Fruit fly (Drosophila melanogaster) whole organism, embryonic: ENCODE results near the gene CG8301.

Experiments
- Adf1 ChIP-seq: fragments of 200-800 bp; sonication (Bioruptor generic); IDR thresholded peaks from 2 replicates; pipeline ENCODE4 v1.3.6; 2022; ENCODE audit warnings: missing biosample characterization, missing genetic modification characterization
- Antp ChIP-seq: fragments of 200-800 bp; sonication (Bioruptor generic); optimal IDR thresholded peaks from 3 replicates; lab custom pipeline; 2016; ENCODE audit warnings: missing biosample characterization, missing genetic modification characterization
- Atf6 ChIP-seq: fragments of 200-800 bp; sonication (Bioruptor generic); IDR thresholded peaks from 2 replicates; pipeline ENCODE4 v1.3.6; 2022; ENCODE audit warnings: missing biosample characterization, missing genetic modification characterization
- B-H1 ChIP-seq: fragments of 200-800 bp; sonication (Bioruptor generic); IDR thresholded peaks from 3 replicates; pipeline ENCODE4 v1.3.6; 2022; ENCODE audit warnings: missing biosample characterization, missing genetic modification characterization
- Bgb ChIP-seq: fragments of 200-800 bp; sonication (Bioruptor generic); IDR thresholded peaks from 2 replicates; pipeline ENCODE4 v1.3.6; 2022; ENCODE audit warnings: missing biosample characterization, missing genetic modification characterization; ENCODE audit not compliant: partially characterized antibody
- CG11695 ChIP-seq: fragments of 200-800 bp; sonication (Bioruptor generic); IDR thresholded peaks from 3 replicates; pipeline ENCODE4 v1.3.6; 2022; ENCODE audit warnings: missing biosample characterization, missing genetic modification characterization
- CG12071 ChIP-seq: fragments of 200-800 bp; sonication (Bioruptor generic); optimal IDR thresholded peaks from 3 replicates; lab custom pipeline; 2018; ENCODE audit warnings: missing biosample characterization, mild to moderate bottlenecking, missing genetic modification characterization
- CG12299 ChIP-seq: fragments of 200-800 bp; sonication (Bioruptor generic); optimal IDR thresholded peaks from 2 replicates; lab custom pipeline; 2018; ENCODE audit warnings: missing biosample characterization, mild to moderate bottlenecking, missing genetic modification characterization
- CG12744 ChIP-seq: fragments of 200-800 bp; sonication (Bioruptor generic); optimal IDR thresholded peaks from 2 replicates; lab custom pipeline; 2016; ENCODE audit warnings: missing biosample characterization, missing genetic modification characterization
- CG12942 ChIP-seq: fragments of 200-800 bp; sonication (Bioruptor generic); optimal IDR thresholded peaks from 3 replicates; lab custom pipeline; 2016; ENCODE audit warnings: missing biosample characterization, missing genetic modification characterization
- CG13775 ChIP-seq: fragments of 200-800 bp; sonication (Bioruptor generic); optimal IDR thresholded peaks from 3 replicates; lab custom pipeline; 2017; ENCODE audit warnings: missing biosample characterization, mild to moderate bottlenecking, missing genetic modification characterization
- CG13894 ChIP-seq: fragments of 200-800 bp; sonication (Bioruptor generic); optimal IDR thresholded peaks from 3 replicates; lab custom pipeline; 2018; ENCODE audit warnings: missing biosample characterization, mild to moderate bottlenecking, missing genetic modification characterization, moderate library complexity
- CG17612 ChIP-seq: fragments of 200-800 bp; sonication (Bioruptor generic); IDR thresholded peaks from 2 replicates; pipeline ENCODE4 v1.3.6; 2022; ENCODE audit warnings: missing biosample characterization, missing genetic modification characterization
- CG18262 ChIP-seq: fragments of 200-800 bp; optimal IDR thresholded peaks from 3 replicates; lab custom pipeline; 2019; ENCODE audit warnings: missing biosample characterization, mild to moderate bottlenecking, missing genetic modification characterization, moderate library complexity
- CG18764 ChIP-seq: fragments of 200-800 bp; sonication (Bioruptor generic); optimal IDR thresholded peaks from 3 replicates; lab custom pipeline; 2016; ENCODE audit warnings: missing biosample characterization, missing genetic modification characterization
- CG31388 ChIP-seq: fragments of 200-800 bp; sonication (Bioruptor generic); optimal IDR thresholded peaks from 2 replicates; lab custom pipeline; 2016; ENCODE audit warnings: missing biosample characterization, missing genetic modification characterization
- CG33557 ChIP-seq: fragments of 200-800 bp; sonication (Bioruptor generic); optimal IDR thresholded peaks from 2 replicates; lab custom pipeline; 2019; ENCODE audit warnings: missing biosample characterization, mild to moderate bottlenecking, missing genetic modification characterization, moderate library complexity
- CG34224 ChIP-seq: fragments of 200-800 bp; sonication (Bioruptor generic); IDR thresholded peaks from 3 replicates; pipeline ENCODE4 v1.3.6; 2022; ENCODE audit warnings: missing biosample characterization, missing genetic modification characterization; ENCODE audit not compliant: partially characterized antibody
- CG34376 ChIP-seq: fragments of 200-800 bp; sonication (Bioruptor generic); optimal IDR thresholded peaks from 2 replicates; lab custom pipeline; 2018; ENCODE audit warnings: missing biosample characterization, mild to moderate bottlenecking, missing genetic modification characterization
- CG4404 ChIP-seq: fragments of 200-800 bp; sonication (Bioruptor generic); IDR thresholded peaks from 2 replicates; pipeline ENCODE4 v1.3.6; 2022; ENCODE audit warnings: missing biosample characterization, missing genetic modification characterization
- CG4617 ChIP-seq: fragments of 200-800 bp; sonication (Bioruptor generic); optimal IDR thresholded peaks from 3 replicates; lab custom pipeline; 2016; ENCODE audit warnings: missing biosample characterization, missing genetic modification characterization, borderline replicate concordance
- CG7928 ChIP-seq: fragments of 200-800 bp; sonication (Bioruptor generic); optimal IDR thresholded peaks from 2 replicates; lab custom pipeline; 2017; ENCODE audit warnings: missing biosample characterization, mild to moderate bottlenecking, missing genetic modification characterization
- CG8281 ChIP-seq: fragments of 200-800 bp; sonication (Bioruptor generic); optimal IDR thresholded peaks from 2 replicates; lab custom pipeline; 2018; ENCODE audit warnings: missing biosample characterization, mild to moderate bottlenecking, missing genetic modification characterization, moderate library complexity
- CG9437 ChIP-seq: fragments of 200-800 bp; sonication (Bioruptor generic); optimal IDR thresholded peaks from 2 replicates; lab custom pipeline; 2018; ENCODE audit warnings: missing biosample characterization, mild to moderate bottlenecking, missing genetic modification characterization
- Camta ChIP-seq: fragments of 200-800 bp; sonication (Bioruptor generic); optimal IDR thresholded peaks from 2 replicates; lab custom pipeline; 2016; ENCODE audit warnings: missing biosample characterization, missing genetic modification characterization
- Dad ChIP-seq: fragments of 200-800 bp; sonication (Bioruptor generic); optimal IDR thresholded peaks from 3 replicates; lab custom pipeline; 2016; ENCODE audit warnings: missing biosample characterization, missing genetic modification characterization
- Dfd ChIP-seq, 2 experiments: fragments of >200 bp; optimal IDR thresholded peaks; 2 replicates each; lab custom pipeline; 2017; ENCODE audit warnings: missing biosample characterization in 2 of 2, missing genetic modification characterization in 2 of 2
- Eip74EF ChIP-seq, 2 experiments: fragments of 200-800 bp in 1 of 2; fragments of >200 bp in 1 of 2; sonication (Bioruptor generic) in 1 of 2; optimal IDR thresholded peaks; 2 replicates each; lab custom pipeline; 2017 to 2019; ENCODE audit warnings: missing biosample characterization in 2 of 2, missing genetic modification characterization in 2 of 2, mild to moderate bottlenecking in 1 of 2, moderate library complexity in 1 of 2
- Ets65A ChIP-seq: fragments of 200-800 bp; sonication (Bioruptor generic); peaks from one replicate; lab custom pipeline; 2016; ENCODE audit warnings: missing biosample characterization, missing genetic modification characterization
- HLH4C ChIP-seq: fragments of 200-800 bp; sonication (Bioruptor generic); IDR thresholded peaks from 3 replicates; pipeline ENCODE4 v1.3.6; 2022; ENCODE audit warnings: missing biosample characterization, missing genetic modification characterization; ENCODE audit not compliant: partially characterized antibody
- Lhr ChIP-seq: fragments of 200-800 bp; sonication (Bioruptor generic); optimal IDR thresholded peaks from 3 replicates; lab custom pipeline; 2017; ENCODE audit warnings: mild to moderate bottlenecking, missing biosample characterization, missing genetic modification reagents, missing genetic modification characterization
- NK7.1 ChIP-seq: fragments of 200-800 bp; sonication (Bioruptor generic); optimal IDR thresholded peaks from 3 replicates; lab custom pipeline; 2016; ENCODE audit warnings: missing biosample characterization, missing genetic modification characterization
- bcd ChIP-seq: fragments of 200-800 bp; sonication (Bioruptor generic); optimal IDR thresholded peaks from 2 replicates; lab custom pipeline; 2017; ENCODE audit warnings: missing biosample characterization, mild to moderate bottlenecking, missing genetic modification characterization
- caup ChIP-seq: fragments of 200-800 bp; sonication (Bioruptor generic); optimal IDR thresholded peaks from 3 replicates; lab custom pipeline; 2017; ENCODE audit warnings: missing biosample characterization, mild to moderate bottlenecking, missing genetic modification characterization, moderate library complexity; ENCODE audit not compliant: severe bottlenecking
- dan ChIP-seq: fragments of 200-800 bp; sonication (Bioruptor generic); IDR thresholded peaks from 2 replicates; pipeline ENCODE4 v1.3.6; 2022; ENCODE audit warnings: missing biosample characterization, missing genetic modification characterization
- dysf ChIP-seq: fragments of 200-800 bp; sonication (Bioruptor generic); IDR thresholded peaks from 3 replicates; pipeline ENCODE4 v1.3.6; 2022; ENCODE audit warnings: missing biosample characterization, missing genetic modification characterization
- gcm2 ChIP-seq: fragments of 200-800 bp; sonication (Bioruptor generic); optimal IDR thresholded peaks from 2 replicates; lab custom pipeline; 2016; ENCODE audit warnings: missing biosample characterization, missing genetic modification characterization
- gt ChIP-seq: fragments of 200-800 bp; sonication (Bioruptor generic); IDR thresholded peaks from 2 replicates; pipeline ENCODE4 v1.3.6; 2022; ENCODE audit warnings: missing biosample characterization, missing genetic modification characterization
- knrl ChIP-seq: fragments of 200-800 bp; sonication (Bioruptor generic); IDR thresholded peaks from 3 replicates; pipeline ENCODE4 v1.3.6; 2022; ENCODE audit warnings: missing biosample characterization, missing genetic modification characterization; ENCODE audit not compliant: partially characterized antibody
- nau ChIP-seq: fragments of 200-800 bp; sonication (Bioruptor generic); optimal IDR thresholded peaks from 3 replicates; lab custom pipeline; 2017; ENCODE audit warnings: missing biosample characterization, mild to moderate bottlenecking, missing genetic modification characterization, missing genetic modification reagents
- otp ChIP-seq: fragments of 200-800 bp; sonication (Bioruptor generic); IDR thresholded peaks from 3 replicates; pipeline ENCODE4, ENCODE4 v1.3.6; 2022; ENCODE audit warnings: missing biosample characterization, missing genetic modification characterization
- pan ChIP-seq, 4 experiments: fragments of >200 bp in 3 of 4; fragments of 200-800 bp in 1 of 4; sonication (Bioruptor generic) in 1 of 4; optimal IDR thresholded peaks in 3 of 4; IDR thresholded peaks in 1 of 4; 2 replicates each; pipeline versions ENCODE4 v1.3.6 to Lab custom; 2017 to 2022; ENCODE audit warnings: missing biosample characterization in 2 of 4, missing genetic modification characterization in 2 of 4, mixed read lengths in 1 of 4
- psq ChIP-seq: fragments of 200-800 bp; sonication (Bioruptor generic); optimal IDR thresholded peaks from 2 replicates; lab custom pipeline; 2017; ENCODE audit warnings: missing biosample characterization, missing genetic modification characterization
- sd ChIP-seq: fragments of 200-800 bp; sonication (Bioruptor generic); optimal IDR thresholded peaks from 3 replicates; lab custom pipeline; 2018; ENCODE audit warnings: missing biosample characterization, mild to moderate bottlenecking, missing genetic modification characterization, moderate library complexity
- sim ChIP-seq: fragments of 200-800 bp; sonication (Bioruptor generic); IDR thresholded peaks from 2 replicates; pipeline ENCODE4 v1.3.6; 2022; ENCODE audit warnings: missing biosample characterization, missing genetic modification characterization
- tap ChIP-seq: fragments of 200-800 bp; optimal IDR thresholded peaks from 3 replicates; lab custom pipeline; 2019; ENCODE audit warnings: missing biosample characterization, mild to moderate bottlenecking, missing genetic modification characterization, moderate library complexity

Gene CG8301

dm6 chr3R:9533181-9534124 lies 47.7 kb upstream of the CG8301 start (continued):
- peak; percentile 97 for TF ChIP-seq dysf
- TF ChIP-seq bcd (GFP tag; lab: Kevin White, UChicago), result peak; percentile 97
- peak; percentile 79 for TF ChIP-seq B-H1 (GFP tag; lab: Robert Waterston, UW)
- TF ChIP-seq dan (GFP tag; lab: Robert Waterston, UW), result peak; percentile 39; the same call in 1 of the 2 replicates
- TF ChIP-seq CG31388 (GFP tag; lab: Kevin White, UChicago), result peak; percentile 87
- TF ChIP-seq CG13894 (tag; lab: Kevin White, UChicago), result peak; percentile 87
- peak; percentile 33; the same call in 1 of the 2 replicates for TF ChIP-seq CG17612
- peak; percentile 86 for TF ChIP-seq CG4404
- TF ChIP-seq psq (GFP tag; lab: Kevin White, UChicago), result peak; percentile 65
- TF ChIP-seq CG18764 (GFP tag; lab: Kevin White, UChicago), result peak; percentile 93
- peak; percentile 95 for TF ChIP-seq CG9437
- TF ChIP-seq gt (GFP tag; lab: Robert Waterston, UW), result peak; percentile 48; the same call in 1 of the 2 replicates
- 0 out of 3 replicates have a peak, but pooled peaks have one; percentile 19 for TF ChIP-seq otp (GFP tag; lab: Robert Waterston, UW)
- TF ChIP-seq CG34376, result peak; percentile 96
- TF ChIP-seq Atf6 (GFP tag; lab: Robert Waterston, UW), result peak; percentile 93
- peak; percentile 99 for TF ChIP-seq CG18262 (tag; lab: Kevin White, UChicago)
- peak in 1 of 2 experiments; percentile 83 for TF ChIP-seq Dfd (GFP tag; optimal IDR thresholded peaks at IDR 0.05; lab: Kevin White, UChicago)
- TF ChIP-seq sd (tag; lab: Kevin White, UChicago), result peak; percentile 79
- TF ChIP-seq CG13775 (GFP tag; lab: Kevin White, UChicago), result peak; percentile 97
- TF ChIP-seq CG33557 (GFP tag; lab: Kevin White, UChicago), result peak; percentile 84
- peak; percentile 88 for TF ChIP-seq tap
- peak; percentile 88 for TF ChIP-seq CG12744 (GFP tag; lab: Kevin White, UChicago)
- TF ChIP-seq sim (GFP tag; lab: Robert Waterston, UW), result 0 out of 2 replicates have a peak, but pooled peaks have one; percentile 14
- TF ChIP-seq Eip74EF (GFP tag; optimal IDR thresholded peaks at IDR 0.05; lab: Kevin White, UChicago), result peak in 1 of 2 experiments; percentile 98
- peak; percentile 98 for TF ChIP-seq nau (GFP tag; lab: Kevin White, UChicago)
- TF ChIP-seq Dad, result peak; percentile 92
- TF ChIP-seq CG8281 (tag; lab: Kevin White, UChicago), result peak; percentile 83
- peak; percentile 95 for TF ChIP-seq Camta (GFP tag; lab: Kevin White, UChicago)
- TF ChIP-seq Antp (GFP tag; lab: Kevin White, UChicago), result peak; percentile 87
- TF ChIP-seq HLH4C (GFP tag; lab: Robert Waterston, UW), result no peak
- peak; percentile 93 for TF ChIP-seq CG12299 (tag; lab: Kevin White, UChicago)
- no peak for TF ChIP-seq pan (optimal IDR thresholded peaks at IDR 0.05; lab: Kevin White, UChicago)
- peak in 1 of 2 experiments; percentile 86 for TF ChIP-seq pan (GFP tag; optimal IDR thresholded peaks at IDR 0.05 in 1 of 2, IDR thresholded peaks at IDR 0.05 in 1 of 2)
- peak; percentile 95 for TF ChIP-seq caup (GFP tag; lab: Kevin White, UChicago)
- peak; percentile 91 for TF ChIP-seq CG12942
- peak; percentile 55; the same call in 2 of the 3 replicates for TF ChIP-seq knrl (GFP tag; lab: Robert Waterston, UW)
- peak; percentile 68 for TF ChIP-seq gcm2 (GFP tag; lab: Kevin White, UChicago)
- TF ChIP-seq CG34224, result no peak; the same call in 2 of the 3 replicates
- TF ChIP-seq CG7928 (GFP tag; lab: Kevin White, UChicago), result peak; percentile 78
- TF ChIP-seq CG12071 (GFP tag; lab: Kevin White, UChicago), result peak; percentile 92
- peak; percentile 69 for TF ChIP-seq CG4617
- TF ChIP-seq CG11695, result peak; percentile 94
- TF ChIP-seq Bgb (GFP tag; lab: Robert Waterston, UW), result peak; percentile 23; the same call in 1 of the 2 replicates
- TF ChIP-seq Adf1 (GFP tag; lab: Robert Waterston, UW), result peak; percentile 28; the same call in 1 of the 2 replicates
- peak; percentile 87 for TF ChIP-seq NK7.1 (GFP tag; lab: Kevin White, UChicago)
- TF ChIP-seq Lhr (GFP tag; lab: Kevin White, UChicago), result peak; percentile 81
- peak; percentile 98 for TF ChIP-seq Ets65A
